Fruit fly (Drosophila melanogaster) whole organism, embryonic: ENCODE data around the gene cv-c.

Source experiments
- ATbp ChIP-seq: fragments of 200-800 bp; sonication (Bioruptor generic); optimal IDR thresholded peaks from 2 replicates; lab custom pipeline; 2017; ENCODE audit warnings: missing biosample characterization, mild to moderate bottlenecking, missing genetic modification characterization, missing genetic modification reagents
- Aef1 ChIP-seq: fragments of 200-800 bp; sonication (Bioruptor generic); IDR thresholded peaks from 3 replicates; pipeline ENCODE4 v1.3.6; 2022; ENCODE audit warnings: missing biosample characterization, missing genetic modification characterization
- B-H1 ChIP-seq: fragments of 200-800 bp; sonication (Bioruptor generic); IDR thresholded peaks from 3 replicates; pipeline ENCODE4 v1.3.6; 2022; ENCODE audit warnings: missing biosample characterization, missing genetic modification characterization
- BEAF-32 ChIP-seq: fragments of 200-800 bp; sonication (Bioruptor generic); optimal IDR thresholded peaks from 3 replicates; lab custom pipeline; 2017; ENCODE audit warnings: missing biosample characterization, missing genetic modification characterization, mild to moderate bottlenecking, moderate library complexity, missing genetic modification reagents
- CG10321 ChIP-seq: fragments of 200-800 bp; sonication (Bioruptor generic); IDR thresholded peaks from 2 replicates; pipeline ENCODE4 v1.3.6; 2022; ENCODE audit warnings: missing biosample characterization, missing genetic modification characterization
- CG12155 ChIP-seq: fragments of 200-800 bp; sonication (Bioruptor generic); optimal IDR thresholded peaks from 3 replicates; lab custom pipeline; 2016; ENCODE audit warnings: missing biosample characterization, missing genetic modification characterization
- CG12769 ChIP-seq: fragments of 200-800 bp; sonication (Bioruptor generic); optimal IDR thresholded peaks from 2 replicates; lab custom pipeline; 2019; ENCODE audit warnings: missing biosample characterization, mild to moderate bottlenecking, missing genetic modification characterization, moderate library complexity
- CG15011 ChIP-seq: fragments of 200-800 bp; sonication (Bioruptor generic); optimal IDR thresholded peaks from 3 replicates; lab custom pipeline; 2018; ENCODE audit warnings: missing biosample characterization, mild to moderate bottlenecking, missing genetic modification characterization
- CG1602 ChIP-seq: fragments of 200-800 bp; sonication (Bioruptor generic); optimal IDR thresholded peaks from 3 replicates; lab custom pipeline; 2016; ENCODE audit warnings: missing biosample characterization, missing genetic modification characterization
- CG17328 ChIP-seq: fragments of 200-800 bp; sonication (Bioruptor generic); IDR thresholded peaks from 2 replicates; pipeline ENCODE4 v1.3.6; 2022; ENCODE audit warnings: missing biosample characterization, missing genetic modification characterization
- CG17802 ChIP-seq: fragments of 200-800 bp; sonication (Bioruptor generic); optimal IDR thresholded peaks from 2 replicates; lab custom pipeline; 2018; ENCODE audit warnings: missing biosample characterization, mild to moderate bottlenecking, missing genetic modification characterization, moderate library complexity
- CG18764 ChIP-seq: fragments of 200-800 bp; sonication (Bioruptor generic); optimal IDR thresholded peaks from 3 replicates; lab custom pipeline; 2016; ENCODE audit warnings: missing biosample characterization, missing genetic modification characterization
- CG31388 ChIP-seq: fragments of 200-800 bp; sonication (Bioruptor generic); optimal IDR thresholded peaks from 2 replicates; lab custom pipeline; 2016; ENCODE audit warnings: missing biosample characterization, missing genetic modification characterization
- CG3995 ChIP-seq: fragments of 200-800 bp; sonication (Bioruptor generic); optimal IDR thresholded peaks from 3 replicates; lab custom pipeline; 2016; ENCODE audit warnings: missing biosample characterization, missing genetic modification characterization
- CG4707 ChIP-seq: fragments of 200-800 bp; sonication (Bioruptor generic); optimal IDR thresholded peaks from 2 replicates; lab custom pipeline; 2018; ENCODE audit warnings: missing biosample characterization, mild to moderate bottlenecking, missing genetic modification characterization, moderate library complexity
- CG4820 ChIP-seq: fragments of 200-800 bp; sonication (Bioruptor generic); optimal IDR thresholded peaks from 3 replicates; lab custom pipeline; 2016; ENCODE audit warnings: missing biosample characterization, missing genetic modification characterization
- CG8388 ChIP-seq: fragments of 200-800 bp; sonication (Bioruptor generic); optimal IDR thresholded peaks from 2 replicates; lab custom pipeline; 2019; ENCODE audit warnings: missing biosample characterization, mild to moderate bottlenecking, missing genetic modification characterization, moderate library complexity
- CG9609 ChIP-seq: fragments of 200-800 bp; sonication (Bioruptor generic); optimal IDR thresholded peaks from 3 replicates; lab custom pipeline; 2016; ENCODE audit warnings: missing biosample characterization, missing genetic modification characterization
- Ets97D ChIP-seq: fragments of 200-800 bp; sonication (Bioruptor generic); optimal IDR thresholded peaks from 3 replicates; lab custom pipeline; 2016; ENCODE audit warnings: missing biosample characterization, missing genetic modification characterization
- Hsf ChIP-seq: fragments of 200-800 bp; sonication (Bioruptor generic); optimal IDR thresholded peaks from 3 replicates; lab custom pipeline; 2016; ENCODE audit warnings: missing biosample characterization, missing genetic modification characterization
- Lim3 ChIP-seq: fragments of 200-800 bp; sonication (Bioruptor generic); IDR thresholded peaks from 2 replicates; pipeline ENCODE4 v1.3.6; 2022; ENCODE audit warnings: missing biosample characterization, missing genetic modification characterization
- Myb ChIP-seq: fragments of 200-800 bp; sonication (Bioruptor generic); optimal IDR thresholded peaks from 2 replicates; lab custom pipeline; 2016; ENCODE audit warnings: missing biosample characterization, missing genetic modification characterization
- PHDP ChIP-seq: fragments of 200-800 bp; sonication (Bioruptor generic); optimal IDR thresholded peaks from 3 replicates; lab custom pipeline; 2018; ENCODE audit warnings: missing biosample characterization, mild to moderate bottlenecking, missing genetic modification characterization, moderate library complexity
- Tbp ChIP-seq: fragments of >200 bp; optimal IDR thresholded peaks from 2 replicates; lab custom pipeline; 2018; ENCODE audit warnings: missing biosample characterization, missing genetic modification characterization
- Trl ChIP-seq, 3 experiments: fragments of >200 bp in 2 of 3; fragments of 200-800 bp in 1 of 3; sonication (Bioruptor generic) in 1 of 3; optimal IDR thresholded peaks; 2 replicates in 1 of 3; 3 replicates in 2 of 3; lab custom pipeline; 2016 to 2017; ENCODE audit warnings: missing biosample characterization in 1 of 3, missing genetic modification characterization in 1 of 3
- Xbp1 ChIP-seq: fragments of 200-800 bp; sonication (Bioruptor generic); optimal IDR thresholded peaks from 3 replicates; lab custom pipeline; 2016; ENCODE audit warnings: missing biosample characterization, mild to moderate bottlenecking, missing genetic modification characterization
- abd-A ChIP-seq: fragments of 200-800 bp; sonication (Bioruptor generic); optimal IDR thresholded peaks from 3 replicates; lab custom pipeline; 2019; ENCODE audit warnings: missing biosample characterization, mild to moderate bottlenecking, missing genetic modification characterization, moderate library complexity
- aop ChIP-seq: fragments of 200-800 bp; sonication (Bioruptor generic); IDR thresholded peaks from 2 replicates; pipeline ENCODE4 v1.3.6; 2022; ENCODE audit warnings: missing biosample characterization, missing genetic modification characterization
- bab2 ChIP-seq: fragments of 200-800 bp; sonication (Bioruptor generic); optimal IDR thresholded peaks from 2 replicates; lab custom pipeline; 2016; ENCODE audit warnings: missing biosample characterization, missing genetic modification characterization
- cwo ChIP-seq: fragments of 200-800 bp; sonication (Bioruptor generic); optimal IDR thresholded peaks from 3 replicates; lab custom pipeline; 2017; ENCODE audit warnings: missing biosample characterization, missing genetic modification characterization, mild to moderate bottlenecking, moderate library complexity, missing genetic modification reagents
- dpn ChIP-seq, 2 experiments: fragments of 200-800 bp; sonication (Bioruptor generic); optimal IDR thresholded peaks; 3 replicates each; lab custom pipeline; 2016; ENCODE audit warnings: missing biosample characterization in 2 of 2, missing genetic modification characterization in 2 of 2
- ewg ChIP-seq: fragments of 200-800 bp; sonication (Bioruptor generic); optimal IDR thresholded peaks from 3 replicates; lab custom pipeline; 2017; ENCODE audit warnings: mild to moderate bottlenecking, missing biosample characterization, missing genetic modification reagents, missing genetic modification characterization
- grn ChIP-seq: fragments of 200-800 bp; sonication (Bioruptor generic); optimal IDR thresholded peaks from 3 replicates; lab custom pipeline; 2017; ENCODE audit warnings: missing biosample characterization, missing genetic modification characterization
- gt ChIP-seq: fragments of 200-800 bp; sonication (Bioruptor generic); IDR thresholded peaks from 2 replicates; pipeline ENCODE4 v1.3.6; 2022; ENCODE audit warnings: missing biosample characterization, missing genetic modification characterization
- jigr1 ChIP-seq: fragments of 200-800 bp; sonication (Bioruptor generic); IDR thresholded peaks from 3 replicates; pipeline ENCODE4 v1.3.6; 2022; ENCODE audit warnings: missing biosample characterization, missing genetic modification characterization
- jumu ChIP-seq: fragments of 200-800 bp; sonication (Bioruptor generic); optimal IDR thresholded peaks from 3 replicates; lab custom pipeline; 2016; ENCODE audit warnings: missing biosample characterization, missing genetic modification characterization
- ken ChIP-seq: fragments of 200-800 bp; sonication (Bioruptor generic); IDR thresholded peaks from 3 replicates; pipeline ENCODE4 v1.3.6; 2022; ENCODE audit warnings: missing biosample characterization, missing genetic modification characterization
- lola ChIP-seq, 3 experiments: fragments of >200 bp in 2 of 3; fragments of 200-800 bp in 1 of 3; sonication (Bioruptor generic) in 1 of 3; optimal IDR thresholded peaks; 2 replicates each; lab custom pipeline; 2017 to 2019; ENCODE audit warnings: missing biosample characterization in 3 of 3, missing genetic modification characterization in 3 of 3, mild to moderate bottlenecking in 1 of 3, moderate library complexity in 1 of 3
- lov ChIP-seq, 2 experiments: fragments of 200-800 bp in 1 of 2; fragments of >200 bp in 1 of 2; sonication (Bioruptor generic) in 1 of 2; IDR thresholded peaks in 1 of 2; optimal IDR thresholded peaks in 1 of 2; 2 replicates in 1 of 2; 3 replicates in 1 of 2; pipeline versions ENCODE4 v1.3.6 to Lab custom; 2017 to 2022; ENCODE audit warnings: missing biosample characterization in 1 of 2, missing genetic modification characterization in 1 of 2
- maf-S ChIP-seq: fragments of 200-800 bp; sonication (Bioruptor generic); optimal IDR thresholded peaks from 2 replicates; lab custom pipeline; 2016; ENCODE audit warnings: missing biosample characterization, missing genetic modification characterization
- nmo ChIP-seq: fragments of 200-800 bp; sonication (Bioruptor generic); optimal IDR thresholded peaks from 2 replicates; lab custom pipeline; 2018; ENCODE audit warnings: missing biosample characterization, mild to moderate bottlenecking, missing genetic modification characterization, moderate library complexity
- oc ChIP-seq: fragments of 200-800 bp; sonication (Bioruptor generic); optimal IDR thresholded peaks from 2 replicates; lab custom pipeline; 2018; ENCODE audit warnings: missing biosample characterization, mild to moderate bottlenecking, missing genetic modification characterization, moderate library complexity
- otp ChIP-seq: fragments of 200-800 bp; sonication (Bioruptor generic); IDR thresholded peaks from 3 replicates; pipeline ENCODE4, ENCODE4 v1.3.6; 2022; ENCODE audit warnings: missing biosample characterization, missing genetic modification characterization
- pita ChIP-seq: fragments of 200-800 bp; sonication (Bioruptor generic); optimal IDR thresholded peaks from 2 replicates; lab custom pipeline; 2017; ENCODE audit warnings: missing biosample characterization, mild to moderate bottlenecking, missing genetic modification characterization
- rib ChIP-seq: fragments of 200-800 bp; sonication (Bioruptor generic); IDR thresholded peaks from 2 replicates; pipeline ENCODE4 v1.3.6; 2022; ENCODE audit warnings: missing biosample characterization, missing genetic modification characterization
- schlank ChIP-seq: fragments of 200-800 bp; sonication (Bioruptor generic); optimal IDR thresholded peaks from 2 replicates; lab custom pipeline; 2018; ENCODE audit warnings: missing biosample characterization, mild to moderate bottlenecking, missing genetic modification characterization
- sim ChIP-seq: fragments of 200-800 bp; sonication (Bioruptor generic); IDR thresholded peaks from 2 replicates; pipeline ENCODE4 v1.3.6; 2022; ENCODE audit warnings: missing biosample characterization, missing genetic modification characterization
- stc ChIP-seq: fragments of 200-800 bp; sonication (Bioruptor generic); IDR thresholded peaks from 2 replicates; pipeline ENCODE4 v1.3.6; 2022; ENCODE audit warnings: missing biosample characterization, missing genetic modification characterization
- twi ChIP-seq: fragments of 200-800 bp; optimal IDR thresholded peaks from 2 replicates; lab custom pipeline; 2019; ENCODE audit warnings: missing biosample characterization, mild to moderate bottlenecking, missing genetic modification characterization, moderate library complexity

The cv-c gene

dm6 chr3R:14413406-14414043 is 68.0 kb downstream of the cv-c start (continued):
- TF ChIP-seq pita (no peak), CG17802 (tag; lab: Kevin White, UChicago) (peak; percentile 36), CG8388 (GFP tag; lab: Kevin White, UChicago) (peak; percentile 67), schlank (tag; lab: Kevin White, UChicago) (no peak), lola (GFP tag; optimal IDR thresholded peaks at IDR 0.05; lab: Kevin White, UChicago) (peak in 1 of 3 experiments; percentile 47), ewg (GFP tag; lab: Kevin White, UChicago) (peak; percentile 52), Ets97D (GFP tag; lab: Kevin White, UChicago) (no peak), CG4707 (GFP tag; lab: Kevin White, UChicago) (no peak), CG12155 (GFP tag; lab: Kevin White, UChicago) (peak; percentile 5), abd-A (no peak), CG31388 (GFP tag; lab: Kevin White, UChicago) (no peak), Trl (optimal IDR thresholded peaks at IDR 0.05; lab: Kevin White, UChicago) (no peak), Trl (GFP tag; optimal IDR thresholded peaks at IDR 0.05; lab: Kevin White, UChicago) (no peak), Aef1 (peak; percentile 56; the same call in 2 of the 3 replicates), PHDP (peak; percentile 49), bab2 (peak; percentile 47), jumu (GFP tag; lab: Kevin White, UChicago) (no peak), twi (peak; percentile 75), B-H1 (0 out of 3 replicates have a peak, but pooled peaks have one; percentile 29), Hsf (GFP tag; lab: Kevin White, UChicago) (peak; percentile 54), ATbp (peak; percentile 74), CG15011 (GFP tag; lab: Kevin White, UChicago) (no peak), CG10321 (no peak), cwo (GFP tag; lab: Kevin White, UChicago) (no peak), oc (tag; lab: Kevin White, UChicago) (peak; percentile 36), lov (optimal IDR thresholded peaks at IDR 0.05; lab: Kevin White, UChicago) (no peak), lov (GFP tag; IDR thresholded peaks at IDR 0.05; lab: Robert Waterston, UW) (no peak), jigr1 (GFP tag; lab: Robert Waterston, UW) (peak; percentile 44; the same call in 1 of the 3 replicates), sim (GFP tag; lab: Robert Waterston, UW) (no peak), CG17328 (GFP tag; lab: Robert Waterston, UW) (peak; percentile 70), nmo (GFP tag; lab: Kevin White, UChicago) (peak; percentile 58), CG9609 (peak; percentile 50), CG1602 (GFP tag; lab: Kevin White, UChicago) (peak; percentile 41), maf-S (no peak), rib (no peak), CG12769 (no peak), stc (GFP tag; lab: Robert Waterston, UW) (no peak), Myb (GFP tag; lab: Kevin White, UChicago) (peak; percentile 6), otp (GFP tag; lab: Robert Waterston, UW) (peak; percentile 75), gt (GFP tag; lab: Robert Waterston, UW) (peak; percentile 59; the same call in 1 of the 2 replicates), dpn (GFP tag; optimal IDR thresholded peaks at IDR 0.05; lab: Kevin White, UChicago) (peak; percentile 53 to 63), CG3995 (GFP tag; lab: Kevin White, UChicago) (no peak), Xbp1 (GFP tag; lab: Kevin White, UChicago) (peak; percentile 72), Lim3 (GFP tag; lab: Robert Waterston, UW) (peak; percentile 26; the same call in 1 of the 2 replicates), grn (GFP tag; lab: Kevin White, UChicago) (no peak), BEAF-32 (no peak), Tbp (GFP tag; lab: Kevin White, UChicago) (no peak), CG4820 (peak; percentile 70), CG18764 (GFP tag; lab: Kevin White, UChicago) (peak; percentile 2), ken (GFP tag; lab: Robert Waterston, UW) (peak; percentile 62; the same call in 2 of the 3 replicates), aop (GFP tag; lab: Robert Waterston, UW) (no peak)
